Worm (Caenorhabditis elegans): ENCODE data around the gene srw-15.

The srw-15 gene

ce11 chrV:15230243-15230642 is at the start of gene srw-15:
Gene srw-15, plus strand, starts transcription at chrV:15230543.
- TF ChIP-seq ceh-43 (GFP tag; optimal IDR thresholded peaks at IDR 0.05) = no peak

ce11 chrV:15181899-15182298 is 48.4 kb upstream of the srw-15 start:
- TF ChIP-seq ceh-83 (GFP tag; optimal IDR thresholded peaks at IDR 0.05) (no peak), nhr-2 (tag; optimal IDR thresholded peaks at IDR 0.05) (no peak), unc-120 (tag; optimal IDR thresholded peaks at IDR 0.05; ENCODE audit: poor library complexity, severe bottlenecking) (no peak), lin-13 (tag; optimal IDR thresholded peaks at IDR 0.05) (no peak), ceh-39 (tag; optimal IDR thresholded peaks at IDR 0.05) (no peak), snpc-4 (tag; optimal IDR thresholded peaks at IDR 0.05) (no peak), lsy-2 (tag; optimal IDR thresholded peaks at IDR 0.05) (no peak), drap-1 (GFP tag; optimal IDR thresholded peaks at IDR 0.05) (no peak), unc-39 (tag; optimal IDR thresholded peaks at IDR 0.05) (no peak), ceh-43 (GFP tag; optimal IDR thresholded peaks at IDR 0.05) (no peak), hlh-1 (tag; optimal IDR thresholded peaks at IDR 0.05) (no peak), ztf-11 (tag; optimal IDR thresholded peaks at IDR 0.05) (no peak), blmp-1 (tag; optimal IDR thresholded peaks at IDR 0.05) (no peak), mab-5 (tag; optimal IDR thresholded peaks at IDR 0.05) (no peak), ces-1 (GFP tag; optimal IDR thresholded peaks at IDR 0.05) (no peak), mep-1 (tag; optimal IDR thresholded peaks at IDR 0.05) (no peak), M03D4.4 (tag; optimal IDR thresholded peaks at IDR 0.05) (no peak), tbx-8 (GFP tag; optimal IDR thresholded peaks at IDR 0.05) (no peak), elt-3 (tag; optimal IDR thresholded peaks at IDR 0.05) (no peak)

- TF ChIP-seq zip-8 (tag; optimal IDR thresholded peaks at IDR 0.05) (no peak), unc-120 (tag; optimal IDR thresholded peaks at IDR 0.05; ENCODE audit: poor library complexity, severe bottlenecking) (no peak), tbx-8 (GFP tag; optimal IDR thresholded peaks at IDR 0.05) (no peak), nhr-237 (tag; optimal IDR thresholded peaks at IDR 0.05) (no peak), bed-3 (GFP tag; optimal IDR thresholded peaks at IDR 0.05) (no peak), nhr-28 (tag; optimal IDR thresholded peaks at IDR 0.05) (no peak), mls-2 (tag; optimal IDR thresholded peaks at IDR 0.05) (no peak), ham-2 (GFP tag; optimal IDR thresholded peaks at IDR 0.05) (no peak), unc-39 (tag; optimal IDR thresholded peaks at IDR 0.05) (no peak), nhr-12 (tag; optimal IDR thresholded peaks at IDR 0.05) (no peak), mab-5 (tag; optimal IDR thresholded peaks at IDR 0.05) (no peak), lin-13 (tag; optimal IDR thresholded peaks at IDR 0.05) (no peak), unc-62 (GFP tag; optimal IDR thresholded peaks at IDR 0.05) (no peak), ceh-43 (GFP tag; optimal IDR thresholded peaks at IDR 0.05) (no peak), nhr-76 (tag; optimal IDR thresholded peaks at IDR 0.05) (no peak), cnd-1 (tag; optimal IDR thresholded peaks at IDR 0.05) (no peak)
Measured at ce11 chrV:15182407-15182806, 47.9 kb upstream of the srw-15 start, which contains the start of gene fbxa-84. Gene fbxa-84, plus strand, starts transcription at chrV:15182440.

ce11 chrV:15184097-15185040 is 46.0 kb upstream of the srw-15 start, which contains the start of gene Y75B12B.1:
Gene Y75B12B.1, plus strand, starts transcription at chrV:15184699.
- TF ChIP-seq drap-1 (GFP tag; optimal IDR thresholded peaks at IDR 0.05) (no peak), ceh-83 (GFP tag; optimal IDR thresholded peaks at IDR 0.05) (no peak)

ce11 chrV:15186259-15186927 is 44.0 kb upstream of the srw-15 start, which contains the start of gene Y75B12B.3:
Gene Y75B12B.3, minus strand, starts transcription at chrV:15186279.
- TF ChIP-seq ceh-43 (GFP tag; optimal IDR thresholded peaks at IDR 0.05) = no peak
- TF ChIP-seq ham-2 (GFP tag; optimal IDR thresholded peaks at IDR 0.05) = no peak
- TF ChIP-seq ceh-83 (GFP tag; optimal IDR thresholded peaks at IDR 0.05) = no peak
- TF ChIP-seq drap-1 (GFP tag; optimal IDR thresholded peaks at IDR 0.05) = no peak
- no peak for TF ChIP-seq nhr-237 (tag; optimal IDR thresholded peaks at IDR 0.05)
- TF ChIP-seq mep-1 (tag; optimal IDR thresholded peaks at IDR 0.05) = no peak
- TF ChIP-seq unc-39 (tag; optimal IDR thresholded peaks at IDR 0.05) = no peak
- no peak for TF ChIP-seq bed-3 (GFP tag; optimal IDR thresholded peaks at IDR 0.05)
- TF ChIP-seq nhr-28 (tag; optimal IDR thresholded peaks at IDR 0.05) = no peak
- TF ChIP-seq sem-2 (GFP tag; optimal IDR thresholded peaks at IDR 0.05) = no peak
- no peak for TF ChIP-seq elt-3 (tag; optimal IDR thresholded peaks at IDR 0.05)
- no peak for TF ChIP-seq hlh-1 (tag; optimal IDR thresholded peaks at IDR 0.05)
- no peak for TF ChIP-seq M03D4.4 (tag; optimal IDR thresholded peaks at IDR 0.05)
- no peak for TF ChIP-seq elt-1 (tag; optimal IDR thresholded peaks at IDR 0.05; ENCODE audit: borderline replicate concordance, insufficient read depth)
- TF ChIP-seq sptf-1 (tag; optimal IDR thresholded peaks at IDR 0.05) = no peak
